Worm (Caenorhabditis elegans) whole organism, midembryonic: ENCODE results near the gene sma-2.

Experiments
- flt-1 ChIP-seq: fragments of 200-800 bp; sonication (Bioruptor generic); IDR thresholded peaks from 2 replicates; pipeline ENCODE4 v1.3.6; 2022; ENCODE audit warnings: missing genetic modification characterization, missing compliant biosample characterization
- ztf-23 ChIP-seq: fragments of 200-800 bp; sonication (Bioruptor generic); IDR thresholded peaks from 2 replicates; pipeline ENCODE4 v1.3.6; 2022; ENCODE audit warnings: missing genetic modification reagents, missing genetic modification characterization, missing compliant biosample characterization

DNA sequence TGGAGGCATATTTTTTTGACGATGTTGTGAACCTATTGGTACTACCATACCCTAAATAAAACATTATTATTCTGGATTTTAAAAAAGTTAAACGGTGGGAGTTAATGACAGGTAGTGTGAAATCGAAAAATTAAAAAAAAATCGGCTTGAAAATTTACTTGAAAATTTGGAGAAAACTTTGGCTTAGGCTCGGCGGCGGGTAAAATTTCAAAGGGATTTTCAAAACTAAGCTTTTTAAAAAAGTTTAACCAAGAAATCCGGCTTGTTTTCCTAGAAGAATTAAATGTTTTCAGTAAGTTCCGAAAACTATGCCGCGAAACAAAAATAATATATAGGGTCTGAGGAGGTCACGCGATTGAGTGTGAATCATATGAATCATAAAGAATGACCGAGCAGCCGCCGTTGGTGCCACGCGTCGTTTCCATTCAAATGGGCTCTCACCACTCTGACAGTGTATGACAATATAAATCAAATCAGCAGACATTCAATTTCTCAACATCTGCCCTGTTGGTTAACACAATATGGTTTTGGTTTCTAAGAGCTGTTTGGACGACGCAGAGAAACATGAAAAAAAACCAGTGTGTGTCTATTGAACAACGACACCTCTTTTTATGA, 11.7 kb downstream of the sma-2 start, which contains the start of gene aak-1:
- TF ChIP-seq ztf-23 (GFP tag; lab: Robert Waterston, UW), result no peak
- TF ChIP-seq flt-1, result no peak
